Worm (Caenorhabditis elegans) whole organism, dauer: ENCODE measurements around the gene C17F4.3.
"Not testable (repeated sequence)": the region's sequence is repeated elsewhere in the genome, so short reads cannot be mapped to it uniquely, and the experiment has no call there.

Experiments
- unc-62 ChIP-seq: sonication (generic microtip); optimal IDR thresholded peaks from 2 replicates; lab custom pipeline; 2017; ENCODE audit warnings: missing biosample characterization, missing genetic modification reagents, missing genetic modification characterization

C17F4.3 gene

DNA sequence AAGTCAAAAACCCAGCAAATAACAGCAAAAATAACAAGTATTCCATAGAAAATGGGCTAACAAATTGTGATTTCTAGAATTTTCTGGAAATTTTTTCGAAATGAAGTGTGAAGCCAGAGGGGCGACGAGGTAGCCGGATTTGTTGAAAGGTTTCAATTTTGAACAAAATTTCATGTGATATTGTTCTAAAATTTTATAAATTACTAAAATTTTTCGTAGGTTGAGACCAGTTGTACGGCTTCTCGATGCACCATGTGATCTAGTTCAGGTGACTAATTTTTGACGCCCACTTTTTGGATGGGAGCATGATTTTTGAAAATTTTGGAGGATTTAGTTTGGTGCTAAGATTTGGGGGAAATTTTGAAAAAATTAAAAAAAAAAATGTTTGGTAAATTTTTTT lies 18.9 kb downstream of the C17F4.3 start, which contains the start of gene gcy-19:
TSS of gene gcy-19 (minus strand) at position 101 of the 400 bp plus-strand sequence.
- no peak for TF ChIP-seq unc-62 (GFP tag; lab: Kevin White, UChicago)

DNA sequence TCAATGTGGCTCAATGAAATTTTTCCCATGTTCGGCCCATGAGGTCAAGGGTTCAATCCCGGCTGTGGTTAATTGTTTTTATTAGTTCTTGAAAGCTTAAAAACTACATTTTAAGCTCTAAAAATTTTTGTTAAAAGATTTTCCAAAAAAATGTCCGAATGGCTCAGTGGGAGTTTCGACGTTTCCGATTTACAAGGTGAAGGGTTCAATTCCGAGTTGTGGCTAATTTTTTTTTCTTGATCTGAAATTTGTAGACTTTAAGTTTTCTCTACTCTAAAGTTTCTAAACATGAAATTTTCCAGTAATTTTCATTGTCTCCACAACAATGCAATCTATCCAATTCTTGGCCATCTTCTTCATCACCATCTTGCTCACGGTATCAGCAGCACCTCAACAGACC lies 22.2 kb downstream of the C17F4.3 start, which contains the start of gene F02E11.2:
TSS of gene F02E11.2 (plus strand) at position 301 of the 400 bp plus-strand sequence.
- no peak for TF ChIP-seq unc-62 (GFP tag; lab: Kevin White, UChicago)

ce11 chrII:3264704-3265103 lies 24.4 kb downstream of the C17F4.3 start:
- no peak for TF ChIP-seq unc-62 (GFP tag; lab: Kevin White, UChicago)

- no peak for TF ChIP-seq unc-62 (GFP tag; lab: Kevin White, UChicago)
These were observed 27.1 kb downstream of the C17F4.3 start, which contains the start of gene F02E11.7 for ce11 chrII:3267365-3267764. Gene F02E11.7 (plus strand): TSS chrII:3267665.

DNA sequence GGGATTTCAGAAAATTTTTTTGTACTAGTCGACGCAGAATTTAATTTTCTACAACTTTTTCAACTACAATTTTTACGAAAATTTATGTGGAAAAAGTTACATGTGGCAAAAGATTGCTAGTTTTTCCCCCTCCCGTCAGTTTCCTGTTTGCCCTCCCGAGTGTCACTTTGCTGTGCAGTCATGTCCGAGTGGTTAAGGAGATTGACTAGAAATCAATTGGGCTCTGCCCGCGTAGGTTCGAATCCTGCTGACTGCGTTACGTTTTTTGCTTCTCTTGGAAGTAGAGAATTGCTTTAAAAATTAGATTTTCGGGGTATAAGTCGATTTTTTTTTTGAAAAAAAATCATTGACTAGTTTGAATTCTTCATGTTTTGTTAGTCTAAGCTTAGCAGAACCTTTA lies 27.5 kb downstream of the C17F4.3 start:
- no peak for TF ChIP-seq unc-62 (GFP tag; lab: Kevin White, UChicago)

DNA sequence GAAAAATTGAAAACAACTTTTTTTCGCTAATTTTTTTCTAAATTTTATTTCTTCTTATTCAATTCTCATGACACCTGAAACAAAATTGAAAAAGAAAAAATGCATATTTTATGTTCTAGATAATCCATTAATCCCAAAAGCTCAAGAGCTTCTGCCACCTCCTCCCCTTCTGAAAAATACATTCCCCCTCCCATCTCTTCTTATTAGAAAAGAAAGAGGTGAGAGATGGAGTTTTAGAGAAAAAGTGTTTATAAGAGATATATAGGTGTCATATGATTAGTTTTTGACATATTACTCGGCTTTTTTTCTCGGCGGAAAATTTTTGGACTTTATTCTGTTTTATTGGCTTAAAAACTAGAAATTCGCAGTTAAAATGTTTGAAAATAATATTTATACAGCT lies 30.3 kb downstream of the C17F4.3 start:
- TF ChIP-seq unc-62 (GFP tag; lab: Kevin White, UChicago): no peak

DNA sequence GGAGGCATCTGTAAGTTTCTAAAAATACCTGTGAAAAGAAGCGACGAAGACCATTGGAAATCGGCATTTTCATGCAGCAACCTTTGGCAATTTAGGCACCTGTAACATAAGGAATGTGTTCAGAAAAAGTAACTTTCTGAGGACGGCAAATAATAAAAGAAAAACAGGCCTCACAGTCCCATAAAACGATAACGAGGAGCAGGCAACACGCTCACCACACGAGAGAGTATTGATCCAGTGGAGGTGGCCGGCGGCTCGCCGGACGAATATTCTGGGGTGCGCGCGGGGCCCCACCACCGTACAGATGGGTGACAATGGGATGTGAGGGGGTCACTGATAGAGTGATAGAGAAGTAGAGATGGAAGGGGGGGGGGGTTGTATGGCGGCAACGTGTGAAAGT lies 34.6 kb downstream of the C17F4.3 start, which contains the start of gene F02E11.3:
TSS of gene F02E11.3 (minus strand) at position 101 of the 400 bp plus-strand sequence.
- no peak for TF ChIP-seq unc-62 (GFP tag; lab: Kevin White, UChicago)

- no peak for TF ChIP-seq unc-62 (GFP tag; lab: Kevin White, UChicago)
These were observed 37.4 kb downstream of the C17F4.3 start, which contains the start of gene F02E11.4 for ce11 chrII:3277686-3278085. Gene F02E11.4 (minus strand): TSS chrII:3277786.

DNA sequence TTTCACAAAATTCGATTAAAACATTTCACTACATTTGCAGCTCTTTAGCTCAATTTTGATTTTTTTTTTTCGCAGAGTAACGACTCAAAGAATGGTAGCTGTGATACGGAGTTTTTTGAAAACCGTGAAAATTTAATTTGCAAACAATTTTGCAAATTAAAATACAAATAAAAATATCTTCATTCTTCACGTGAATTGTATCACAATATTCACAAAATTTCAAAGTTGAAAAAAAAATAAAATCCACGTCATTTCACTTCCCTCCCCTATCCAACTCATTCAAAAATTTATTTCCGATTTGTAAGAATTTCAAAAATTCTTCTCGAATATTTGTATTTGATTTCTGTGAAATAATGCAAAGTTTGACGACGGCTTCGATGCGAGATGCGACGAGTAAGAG lies 38.3 kb downstream of the C17F4.3 start, which contains the start of gene wht-4:
TSS of gene wht-4 (plus strand) at position 301 of the 400 bp plus-strand sequence.
- no peak for TF ChIP-seq unc-62 (GFP tag; lab: Kevin White, UChicago)

- TF ChIP-seq unc-62 (GFP tag; lab: Kevin White, UChicago): no peak
These were observed 42.0 kb downstream of the C17F4.3 start, which contains the start of gene nep-13 for ce11 chrII:3282353-3282752. Gene nep-13 (plus strand): TSS chrII:3282653.

DNA sequence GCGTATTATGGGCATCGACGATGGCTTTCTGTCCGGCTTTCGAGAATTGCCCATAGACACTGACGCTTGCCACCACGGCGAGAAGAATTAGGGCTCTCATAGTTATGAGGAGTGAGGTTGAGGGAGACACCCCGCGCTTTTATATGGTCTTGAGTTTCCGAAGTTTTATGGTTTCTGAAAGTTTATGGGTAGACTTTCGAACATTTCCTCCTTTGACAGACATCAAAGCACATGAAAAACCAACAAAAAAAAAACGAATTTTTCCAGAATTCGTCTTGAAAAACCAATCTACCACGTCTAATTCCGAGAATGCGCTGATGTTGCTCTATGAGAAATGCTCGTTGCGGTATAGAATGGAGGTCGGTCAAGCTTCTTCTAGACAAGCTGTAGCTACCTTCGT lies 44.3 kb downstream of the C17F4.3 start, which contains the start of gene scl-15:
TSS of gene scl-15 (minus strand) at position 101 of the 400 bp plus-strand sequence.
- no peak for TF ChIP-seq unc-62 (GFP tag; lab: Kevin White, UChicago)

ce11 chrII:3287073-3287472 lies 46.8 kb downstream of the C17F4.3 start, which contains the start of gene sri-63:
Gene sri-63 (plus strand): TSS chrII:3287373.
- no peak for TF ChIP-seq unc-62 (GFP tag; lab: Kevin White, UChicago)

DNA sequence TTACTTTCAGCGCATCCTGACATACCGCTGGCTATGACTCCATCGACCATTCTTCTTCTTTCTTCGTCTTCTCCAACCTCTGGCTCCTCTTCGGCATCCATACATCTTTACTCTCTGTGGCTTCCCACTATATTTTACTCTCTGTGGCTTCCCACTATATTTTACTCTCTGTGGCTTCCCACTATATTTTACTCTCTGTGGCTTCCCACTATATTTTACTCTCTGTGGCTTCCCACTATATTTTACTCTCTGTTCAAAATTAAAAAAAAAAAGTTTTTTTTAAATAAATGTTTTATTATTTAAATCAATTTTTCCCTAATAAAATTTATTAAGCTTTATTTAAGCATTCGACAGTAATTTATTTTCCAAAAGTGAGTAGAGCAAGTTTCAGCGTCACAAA lies 50.2 kb downstream of the C17F4.3 start, which contains the start of gene F39E9.14:
TSS of gene F39E9.14 (minus strand) at position 101 of the 400 bp plus-strand sequence.
- TF ChIP-seq unc-62 (GFP tag; lab: Kevin White, UChicago): not testable (repeated sequence)
